Fruit fly (Drosophila melanogaster) Kc167 (cell line): ENCODE data around the gene ppk23.

Experiments
- Myc ChIP-seq: fragments of >200 bp; optimal IDR thresholded peaks from 2 replicates; lab custom pipeline; 2017; ENCODE audit warnings: missing external identifiers
- Sin3A ChIP-seq: fragments of >200 bp; optimal IDR thresholded peaks from 2 replicates; lab custom pipeline; 2018; ENCODE audit warnings: missing external identifiers
- h ChIP-seq: fragments of >200 bp; optimal IDR thresholded peaks from 3 replicates; lab custom pipeline; 2018; ENCODE audit warnings: missing external identifiers
- insv ChIP-seq: fragments of >200 bp; optimal IDR thresholded peaks from 3 replicates; lab custom pipeline; 2018; ENCODE audit warnings: missing external identifiers
- psq ChIP-seq: fragments of >200 bp; optimal IDR thresholded peaks from 2 replicates; lab custom pipeline; 2017; ENCODE audit warnings: missing external identifiers
- ttk ChIP-seq: sonication (Bioruptor generic); optimal IDR thresholded peaks from 2 replicates; lab custom pipeline; 2017; ENCODE audit warnings: missing external identifiers

- TF ChIP-seq psq (lab: Kevin White, UChicago): no peak
- no peak for TF ChIP-seq insv (lab: Kevin White, UChicago)
- TF ChIP-seq h: no peak
- no peak for TF ChIP-seq Myc
- no peak for TF ChIP-seq ttk (lab: Kevin White, UChicago)
- TF ChIP-seq Sin3A (lab: Kevin White, UChicago): no peak
These were observed 36.9 kb downstream of the ppk23 start for dm6 chrX:17532158-17532557.
